Worm (Caenorhabditis elegans): Measurements from ENCODE around the gene F20D1.22.
A peak's percentile ranks its signal among the peaks of the same experiment; 100 is the strongest.

DNA sequence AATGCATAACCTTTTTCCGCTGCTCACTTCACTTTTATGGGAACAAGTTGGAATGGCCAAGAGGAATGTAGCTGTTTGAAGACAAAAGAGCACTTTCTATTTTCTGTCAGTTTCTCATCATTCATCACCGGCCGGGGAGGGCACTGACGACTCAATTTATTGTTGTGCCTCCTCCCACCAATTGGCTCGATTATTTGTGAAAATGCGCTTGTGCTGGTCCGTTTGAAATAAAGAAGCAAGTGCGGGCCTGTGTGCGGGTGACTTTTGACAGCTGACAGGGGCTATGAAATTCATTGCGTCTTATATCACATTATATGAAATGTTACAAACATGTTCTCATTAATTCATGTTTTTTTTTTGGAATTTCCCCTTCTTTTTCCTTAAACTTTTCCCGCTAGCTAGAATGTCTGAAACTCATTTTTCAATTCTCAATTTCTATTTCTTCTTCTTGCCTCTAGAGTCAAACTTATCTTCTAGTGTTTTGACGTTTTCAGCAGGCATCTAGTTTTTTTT, 47.4 kb downstream of the F20D1.22 start:
- no peak for TF ChIP-seq nhr-28 (tag; optimal IDR thresholded peaks at IDR 0.05)
- no peak for TF ChIP-seq ceh-83 (GFP tag; optimal IDR thresholded peaks at IDR 0.05)
- TF ChIP-seq mep-1 (tag; optimal IDR thresholded peaks at IDR 0.05): no peak
- TF ChIP-seq nhr-76 (tag; optimal IDR thresholded peaks at IDR 0.05): no peak
- TF ChIP-seq pha-4 (tag; optimal IDR thresholded peaks at IDR 0.05): no peak
- no peak for TF ChIP-seq nhr-12 (tag; optimal IDR thresholded peaks at IDR 0.05)
- no peak for TF ChIP-seq lin-13 (tag; optimal IDR thresholded peaks at IDR 0.05)
- TF ChIP-seq unc-39 (tag; optimal IDR thresholded peaks at IDR 0.05): no peak
- no peak for TF ChIP-seq cnd-1 (tag; optimal IDR thresholded peaks at IDR 0.05)
- no peak for TF ChIP-seq nhr-237 (tag; optimal IDR thresholded peaks at IDR 0.05)
- peak; percentile 77 for TF ChIP-seq unc-62 (GFP tag; optimal IDR thresholded peaks at IDR 0.05)
- TF ChIP-seq elt-1 (tag; optimal IDR thresholded peaks at IDR 0.05; ENCODE audit: borderline replicate concordance, insufficient read depth): no peak
- TF ChIP-seq mab-5 (tag; optimal IDR thresholded peaks at IDR 0.05): no peak
